Worm (Caenorhabditis elegans) whole organism, midembryonic: ENCODE results near the gene srg-26.

Experiments used
- klf-2 ChIP-seq: fragments of 200-800 bp; sonication (Bioruptor generic); conservative IDR thresholded peaks from 2 replicates; pipeline ENCODE4 v1.3.6; 2022; ENCODE audit warnings: missing genetic modification reagents, missing genetic modification characterization, missing compliant biosample characterization
- ztf-23 ChIP-seq: fragments of 200-800 bp; sonication (Bioruptor generic); IDR thresholded peaks from 2 replicates; pipeline ENCODE4 v1.3.6; 2022; ENCODE audit warnings: missing genetic modification reagents, missing genetic modification characterization, missing compliant biosample characterization

DNA sequence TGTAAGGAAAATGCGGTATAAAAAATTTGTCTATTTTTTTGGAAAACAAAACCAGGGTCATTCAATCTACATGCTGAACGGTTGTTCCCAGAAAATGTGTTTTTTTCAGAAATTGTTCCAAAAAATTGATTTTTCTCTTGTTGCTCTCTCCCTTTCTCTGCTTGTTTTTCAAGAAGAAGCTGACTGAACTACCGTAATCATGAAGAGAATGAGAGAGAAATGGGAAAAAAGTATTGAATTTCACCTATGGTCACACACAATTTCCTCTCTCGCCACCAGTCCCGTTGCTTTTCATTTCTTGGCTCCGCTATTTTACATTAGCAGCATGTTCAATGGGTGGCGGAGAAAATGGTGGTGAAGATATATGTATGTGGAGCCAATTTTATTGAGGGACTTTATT is 8.3 kb upstream of the srg-26 start:
- TF ChIP-seq klf-2 (no peak), ztf-23 (GFP tag; lab: Robert Waterston, UW) (no peak)
